Worm (Caenorhabditis elegans) whole organism, L2 larva: ENCODE data around the gene Y46G5A.14.
A peak's percentile ranks its signal among the peaks of the same experiment; 100 is the strongest.

Experiments used
- C34F6.9 ChIP-seq: fragments of 150-350 bp; optimal IDR thresholded peaks from 2 replicates; lab custom pipeline; 2014; ENCODE audit warnings: missing biosample characterization, missing genetic modification characterization
- F13H6.1 ChIP-seq: sonication (generic microtip); optimal IDR thresholded peaks from 2 replicates; lab custom pipeline; 2016; ENCODE audit warnings: missing genetic modification characterization, missing compliant biosample characterization
- R02D3.7 ChIP-seq: fragments of 150-350 bp; optimal IDR thresholded peaks from 2 replicates; lab custom pipeline; 2014; ENCODE audit warnings: missing biosample characterization, missing genetic modification characterization
- Y55F3AM.14 ChIP-seq: fragments of 200-800 bp; sonication (Bioruptor generic); optimal IDR thresholded peaks from 2 replicates; lab custom pipeline; 2018; ENCODE audit warnings: mild to moderate bottlenecking, missing genetic modification characterization, missing compliant biosample characterization
- ZK546.5 ChIP-seq: sonication (generic microtip); optimal IDR thresholded peaks from 2 replicates; lab custom pipeline; 2017; ENCODE audit warnings: missing biosample characterization, missing genetic modification characterization
- alr-1 ChIP-seq: fragments of 150-350 bp; optimal IDR thresholded peaks from 2 replicates; lab custom pipeline; 2014; ENCODE audit warnings: missing biosample characterization, missing genetic modification characterization
- aly-2 ChIP-seq: fragments of 150-350 bp; optimal IDR thresholded peaks from 2 replicates; lab custom pipeline; 2014; ENCODE audit warnings: missing biosample characterization, missing genetic modification characterization
- ama-1 ChIP-seq: fragments of 150-350 bp; optimal IDR thresholded peaks from 2 replicates; lab custom pipeline; 2018; ENCODE audit warnings: inconsistent platforms
- blmp-1 ChIP-seq: sonication (generic microtip); optimal IDR thresholded peaks from 2 replicates; lab custom pipeline; 2017; ENCODE audit warnings: missing genetic modification characterization, mild to moderate bottlenecking, missing compliant biosample characterization, antibody characterized with exemption, moderate library complexity; ENCODE audit not compliant: insufficient read depth
- ceh-16 ChIP-seq: fragments of 150-350 bp; optimal IDR thresholded peaks from 2 replicates; lab custom pipeline; 2014; ENCODE audit warnings: missing biosample characterization, missing genetic modification characterization
- ceh-82 ChIP-seq: fragments of 150-350 bp; optimal IDR thresholded peaks from 2 replicates; lab custom pipeline; 2014; ENCODE audit warnings: missing biosample characterization, missing genetic modification characterization
- crh-2 ChIP-seq: sonication (generic microtip); optimal IDR thresholded peaks from 2 replicates; lab custom pipeline; 2017; ENCODE audit warnings: missing biosample characterization, missing genetic modification characterization
- dmd-4 ChIP-seq: sonication (generic microtip); optimal IDR thresholded peaks from 2 replicates; lab custom pipeline; 2017; ENCODE audit warnings: missing biosample characterization, missing genetic modification characterization
- egl-27 ChIP-seq: sonication (generic microtip); optimal IDR thresholded peaks from 3 replicates; lab custom pipeline; 2017; ENCODE audit warnings: missing biosample characterization, missing genetic modification reagents, missing genetic modification characterization
- elt-1 ChIP-seq: fragments of 150-350 bp; optimal IDR thresholded peaks from 2 replicates; lab custom pipeline; 2014; ENCODE audit warnings: missing biosample characterization, missing genetic modification characterization
- elt-3 ChIP-seq: sonication (generic microtip); optimal IDR thresholded peaks from 2 replicates; lab custom pipeline; 2017; ENCODE audit warnings: missing biosample characterization, missing genetic modification characterization
- fos-1 ChIP-seq: fragments of 150-350 bp; optimal IDR thresholded peaks from 2 replicates; lab custom pipeline; 2014; ENCODE audit warnings: missing biosample characterization, missing genetic modification characterization
- gmeb-1 ChIP-seq: fragments of 150-350 bp; optimal IDR thresholded peaks from 2 replicates; lab custom pipeline; 2014; ENCODE audit warnings: missing biosample characterization, missing genetic modification characterization
- lin-11 ChIP-seq: fragments of 150-350 bp; sonication (generic microtip); optimal IDR thresholded peaks from 2 replicates; lab custom pipeline; 2014; ENCODE audit warnings: missing biosample characterization, missing genetic modification characterization, inconsistent platforms, mixed read lengths
- lin-13 ChIP-seq: fragments of 150-350 bp; optimal IDR thresholded peaks from 2 replicates; lab custom pipeline; 2014; ENCODE audit warnings: missing biosample characterization, missing genetic modification reagents, missing genetic modification characterization
- lin-39 ChIP-seq: fragments of 150-350 bp; optimal IDR thresholded peaks from 2 replicates; lab custom pipeline; 2014; ENCODE audit warnings: missing biosample characterization, missing genetic modification reagents, missing genetic modification characterization
- lsy-2 ChIP-seq, 2 experiments: fragments of 150-350 bp in 1 of 2; sonication (generic microtip) in 1 of 2; optimal IDR thresholded peaks; 2 replicates each; lab custom pipeline; 2014 to 2017; ENCODE audit warnings: missing biosample characterization in 2 of 2, missing genetic modification characterization in 2 of 2
- mab-5 ChIP-seq: fragments of 150-350 bp; optimal IDR thresholded peaks from 2 replicates; lab custom pipeline; 2014; ENCODE audit warnings: missing biosample characterization, missing genetic modification characterization
- mbf-1 ChIP-seq: sonication (generic microtip); optimal IDR thresholded peaks from 2 replicates; lab custom pipeline; 2017; ENCODE audit warnings: missing biosample characterization, missing genetic modification characterization
- mdl-1 ChIP-seq, 2 experiments: fragments of 150-350 bp in 1 of 2; sonication (generic microtip) in 1 of 2; optimal IDR thresholded peaks; 2 replicates each; lab custom pipeline; 2017; ENCODE audit warnings: missing biosample characterization in 2 of 2, missing genetic modification characterization in 2 of 2
- nhr-10 ChIP-seq: sonication (generic microtip); optimal IDR thresholded peaks from 2 replicates; lab custom pipeline; 2017; ENCODE audit warnings: missing biosample characterization, missing genetic modification characterization
- nhr-11 ChIP-seq: fragments of 150-350 bp; optimal IDR thresholded peaks from 2 replicates; lab custom pipeline; 2014; ENCODE audit warnings: missing biosample characterization, missing genetic modification characterization
- nhr-12 ChIP-seq: fragments of 150-350 bp; optimal IDR thresholded peaks from 2 replicates; lab custom pipeline; 2014; ENCODE audit warnings: missing biosample characterization, missing genetic modification characterization
- nhr-129 ChIP-seq: fragments of 150-350 bp; optimal IDR thresholded peaks from 2 replicates; lab custom pipeline; 2014; ENCODE audit warnings: missing biosample characterization, missing genetic modification characterization
- nhr-21 ChIP-seq: fragments of 150-350 bp; optimal IDR thresholded peaks from 2 replicates; lab custom pipeline; 2014; ENCODE audit warnings: missing biosample characterization, missing genetic modification characterization
- nhr-23 ChIP-seq: fragments of 150-350 bp; optimal IDR thresholded peaks from 2 replicates; lab custom pipeline; 2014; ENCODE audit warnings: missing biosample characterization, missing genetic modification reagents, missing genetic modification characterization
- nhr-237 ChIP-seq: fragments of 150-350 bp; optimal IDR thresholded peaks from 2 replicates; lab custom pipeline; 2014; ENCODE audit warnings: missing biosample characterization, missing genetic modification characterization
- nhr-25 ChIP-seq: fragments of 150-350 bp; sonication (generic microtip); optimal IDR thresholded peaks from 3 replicates; lab custom pipeline; 2014; ENCODE audit warnings: missing biosample characterization, missing genetic modification characterization
- nhr-6 ChIP-seq: fragments of 150-350 bp; optimal IDR thresholded peaks from 2 replicates; lab custom pipeline; 2014; ENCODE audit warnings: missing biosample characterization, missing genetic modification characterization
- nhr-77 ChIP-seq: fragments of 150-350 bp; optimal IDR thresholded peaks from 2 replicates; lab custom pipeline; 2014; ENCODE audit warnings: missing biosample characterization, missing genetic modification characterization
- peb-1 ChIP-seq: fragments of 150-350 bp; optimal IDR thresholded peaks from 2 replicates; lab custom pipeline; 2014; ENCODE audit warnings: missing biosample characterization, missing genetic modification characterization
- sem-4 ChIP-seq: fragments of 150-350 bp; optimal IDR thresholded peaks from 2 replicates; lab custom pipeline; 2014; ENCODE audit warnings: missing biosample characterization, missing genetic modification reagents, missing genetic modification characterization
- skn-1 ChIP-seq: sonication (generic microtip); optimal IDR thresholded peaks from 2 replicates; lab custom pipeline; 2017; ENCODE audit warnings: missing biosample characterization, missing genetic modification characterization
- sma-3 ChIP-seq: sonication (generic microtip); optimal IDR thresholded peaks from 2 replicates; lab custom pipeline; 2016; ENCODE audit warnings: missing genetic modification reagents, missing genetic modification characterization, missing compliant biosample characterization
- sma-9 ChIP-seq, 2 experiments: fragments of 150-350 bp in 1 of 2; sonication (generic microtip) in 1 of 2; optimal IDR thresholded peaks; 2 replicates each; lab custom pipeline; 2014 to 2016; ENCODE audit warnings: missing genetic modification characterization in 2 of 2, mild to moderate bottlenecking in 1 of 2, missing biosample characterization in 1 of 2, missing compliant biosample characterization in 1 of 2, missing genetic modification reagents in 1 of 2, moderate library complexity in 1 of 2
- snpc-4 ChIP-seq: fragments of 150-350 bp; optimal IDR thresholded peaks from 2 replicates; lab custom pipeline; 2014; ENCODE audit warnings: missing biosample characterization, missing genetic modification characterization
- unc-39 ChIP-seq: fragments of 150-350 bp; optimal IDR thresholded peaks from 2 replicates; lab custom pipeline; 2014; ENCODE audit warnings: missing biosample characterization, missing genetic modification characterization
- unc-55 ChIP-seq: fragments of 150-350 bp; sonication (generic microtip); optimal IDR thresholded peaks from 3 replicates; lab custom pipeline; 2014; ENCODE audit warnings: missing biosample characterization, missing genetic modification reagents, missing genetic modification characterization
- unc-62 ChIP-seq: fragments of 150-350 bp; optimal IDR thresholded peaks from 2 replicates; lab custom pipeline; 2014; ENCODE audit warnings: missing biosample characterization, missing genetic modification reagents, missing genetic modification characterization
- zag-1 ChIP-seq: fragments of 150-350 bp; optimal IDR thresholded peaks from 2 replicates; lab custom pipeline; 2014; ENCODE audit warnings: missing biosample characterization, missing genetic modification characterization
- ztf-1 ChIP-seq: fragments of 200-800 bp; sonication (Bioruptor generic); conservative IDR thresholded peaks from 2 replicates; pipeline ENCODE4 v1.3.6; 2022; ENCODE audit warnings: missing genetic modification characterization, missing compliant biosample characterization
- ztf-11 ChIP-seq: sonication (generic microtip); optimal IDR thresholded peaks from 2 replicates; lab custom pipeline; 2017; ENCODE audit warnings: missing biosample characterization, missing genetic modification characterization
- ztf-4 ChIP-seq: fragments of 150-350 bp; optimal IDR thresholded peaks from 2 replicates; lab custom pipeline; 2014; ENCODE audit warnings: missing biosample characterization, missing genetic modification characterization

Gene Y46G5A.14

ce11 chrII:12805161-12805560, 30.7 kb downstream of the Y46G5A.14 start, which contains the start of the genes Y46G5A.18 and Y46G5A.47:
Y46G5A.18 (minus strand) TSS chrII:12805261.
Y46G5A.47 (minus strand) TSS chrII:12805306.
- TF ChIP-seq elt-3 (tag; lab: Kevin White, UChicago) = no peak
- no peak for TF ChIP-seq lin-11 (tag; lab: Kevin White, UChicago)
- no peak for TF ChIP-seq dmd-4
- no peak for TF ChIP-seq sma-3 (GFP tag; lab: Kevin White, UChicago)
- no peak for TF ChIP-seq elt-1 (tag; lab: Kevin White, UChicago)

- TF ChIP-seq skn-1 (tag; lab: Kevin White, UChicago) (no peak), ZK546.5 (tag; lab: Kevin White, UChicago) (no peak), nhr-12 (tag; lab: Kevin White, UChicago) (no peak), lin-11 (tag; lab: Kevin White, UChicago) (peak; percentile 45), crh-2 (peak; percentile 13), alr-1 (tag; lab: Kevin White, UChicago) (no peak), ztf-1 (GFP tag; lab: Robert Waterston, UW) (no peak), blmp-1 (tag; lab: Kevin White, UChicago) (no peak), C34F6.9 (tag; lab: Kevin White, UChicago) (peak; percentile 58), lsy-2 (tag; optimal IDR thresholded peaks at IDR 0.05; lab: Kevin White, UChicago) (peak; percentile 23 to 60), egl-27 (tag; lab: Kevin White, UChicago) (peak; percentile 9), elt-1 (tag; lab: Kevin White, UChicago) (no peak), ztf-4 (tag; lab: Kevin White, UChicago) (no peak), dmd-4 (no peak), elt-3 (tag; lab: Kevin White, UChicago) (no peak), snpc-4 (tag; lab: Kevin White, UChicago) (no peak), Y55F3AM.14 (GFP tag; lab: Kevin White, UChicago) (no peak), unc-39 (no peak), nhr-77 (tag; lab: Kevin White, UChicago) (no peak), aly-2 (no peak), sma-3 (GFP tag; lab: Kevin White, UChicago) (no peak), lin-39 (tag; lab: Kevin White, UChicago) (no peak), gmeb-1 (tag; lab: Kevin White, UChicago) (no peak), F13H6.1 (peak; percentile 35), unc-55 (peak; percentile 76), ama-1 (lab: Kevin White, UChicago) (no peak), fos-1 (tag; lab: Kevin White, UChicago) (peak; percentile 11), mab-5 (tag; lab: Kevin White, UChicago) (no peak), peb-1 (tag; lab: Kevin White, UChicago) (no peak), zag-1 (tag; lab: Kevin White, UChicago) (peak; percentile 2), nhr-10 (tag; lab: Kevin White, UChicago) (no peak), nhr-11 (tag; lab: Kevin White, UChicago) (no peak), sem-4 (no peak), nhr-6 (tag; lab: Kevin White, UChicago) (no peak), sma-9 (GFP tag; optimal IDR thresholded peaks at IDR 0.05; lab: Kevin White, UChicago) (no peak), sma-9 (tag; optimal IDR thresholded peaks at IDR 0.05; lab: Kevin White, UChicago) (no peak), nhr-129 (tag; lab: Kevin White, UChicago) (peak; percentile 54), nhr-25 (no peak), unc-62 (no peak), ceh-16 (tag; lab: Kevin White, UChicago) (no peak), R02D3.7 (tag; lab: Kevin White, UChicago) (no peak), mdl-1 (tag; optimal IDR thresholded peaks at IDR 0.05; lab: Kevin White, UChicago) (no peak), nhr-237 (no peak), ztf-11 (tag; lab: Kevin White, UChicago) (no peak), mbf-1 (no peak), nhr-21 (no peak), nhr-23 (tag; lab: Kevin White, UChicago) (no peak), lin-13 (GFP tag; lab: Kevin White, UChicago) (peak; percentile 31), ceh-82 (no peak)
Measured at ce11 chrII:12805765-12806384, 31.4 kb downstream of the Y46G5A.14 start.
